Fruit fly (Drosophila melanogaster) whole organism, pupa: Measurements from ENCODE around the gene stas.

Experiments
- CG10348 ChIP-seq: fragments of 200-800 bp; sonication (Bioruptor generic); IDR thresholded peaks from 2 replicates; pipeline ENCODE4 v1.3.6; 2022; ENCODE audit warnings: missing biosample characterization, missing genetic modification characterization
- CG14655 ChIP-seq: fragments of 200-800 bp; sonication (Bioruptor generic); optimal IDR thresholded peaks from 3 replicates; lab custom pipeline; 2017; ENCODE audit warnings: mild to moderate bottlenecking, missing biosample characterization, missing genetic modification reagents, missing genetic modification characterization
- CG15710 ChIP-seq: fragments of 200-800 bp; sonication (Bioruptor generic); optimal IDR thresholded peaks from 2 replicates; lab custom pipeline; 2018; ENCODE audit warnings: missing biosample characterization, mild to moderate bottlenecking, missing genetic modification characterization, moderate library complexity
- CG34367 ChIP-seq: fragments of 200-800 bp; sonication (Bioruptor generic); optimal IDR thresholded peaks from 2 replicates; lab custom pipeline; 2018; ENCODE audit warnings: missing biosample characterization, mild to moderate bottlenecking, missing genetic modification characterization
- CG4496 ChIP-seq: fragments of 200-800 bp; sonication (Bioruptor generic); IDR thresholded peaks from 3 replicates; pipeline ENCODE4 v1.3.6; 2022; ENCODE audit warnings: missing biosample characterization, missing genetic modification characterization
- CG8159 ChIP-seq: fragments of 200-800 bp; sonication (Bioruptor generic); optimal IDR thresholded peaks from 3 replicates; lab custom pipeline; 2018; ENCODE audit warnings: missing biosample characterization, mild to moderate bottlenecking, missing genetic modification characterization, moderate library complexity
- CG8301 ChIP-seq: fragments of 200-800 bp; sonication (Bioruptor generic); optimal IDR thresholded peaks from 2 replicates; lab custom pipeline; 2018; ENCODE audit warnings: missing biosample characterization, mild to moderate bottlenecking, missing genetic modification characterization
- D1 ChIP-seq: fragments of 200-800 bp; sonication (Bioruptor generic); optimal IDR thresholded peaks from 2 replicates; lab custom pipeline; 2018; ENCODE audit warnings: missing biosample characterization, mild to moderate bottlenecking, missing genetic modification characterization, moderate library complexity
- EcR ChIP-seq: fragments of 200-800 bp; sonication (Bioruptor generic); optimal IDR thresholded peaks from 3 replicates; lab custom pipeline; 2019; ENCODE audit warnings: missing biosample characterization, missing genetic modification characterization, mild to moderate bottlenecking, moderate library complexity, missing genetic modification reagents
- Pif1A ChIP-seq: fragments of 200-800 bp; sonication (Bioruptor generic); optimal IDR thresholded peaks from 3 replicates; lab custom pipeline; 2016; ENCODE audit warnings: missing biosample characterization, missing genetic modification characterization
- gl ChIP-seq: fragments of 200-800 bp; sonication (Bioruptor generic); optimal IDR thresholded peaks from 2 replicates; lab custom pipeline; 2018; ENCODE audit warnings: missing biosample characterization, mild to moderate bottlenecking, missing genetic modification characterization
- rn ChIP-seq: fragments of 200-800 bp; sonication (Bioruptor generic); IDR thresholded peaks from 2 replicates; pipeline ENCODE4 v1.3.6; 2022; ENCODE audit warnings: missing biosample characterization, missing genetic modification characterization

DNA sequence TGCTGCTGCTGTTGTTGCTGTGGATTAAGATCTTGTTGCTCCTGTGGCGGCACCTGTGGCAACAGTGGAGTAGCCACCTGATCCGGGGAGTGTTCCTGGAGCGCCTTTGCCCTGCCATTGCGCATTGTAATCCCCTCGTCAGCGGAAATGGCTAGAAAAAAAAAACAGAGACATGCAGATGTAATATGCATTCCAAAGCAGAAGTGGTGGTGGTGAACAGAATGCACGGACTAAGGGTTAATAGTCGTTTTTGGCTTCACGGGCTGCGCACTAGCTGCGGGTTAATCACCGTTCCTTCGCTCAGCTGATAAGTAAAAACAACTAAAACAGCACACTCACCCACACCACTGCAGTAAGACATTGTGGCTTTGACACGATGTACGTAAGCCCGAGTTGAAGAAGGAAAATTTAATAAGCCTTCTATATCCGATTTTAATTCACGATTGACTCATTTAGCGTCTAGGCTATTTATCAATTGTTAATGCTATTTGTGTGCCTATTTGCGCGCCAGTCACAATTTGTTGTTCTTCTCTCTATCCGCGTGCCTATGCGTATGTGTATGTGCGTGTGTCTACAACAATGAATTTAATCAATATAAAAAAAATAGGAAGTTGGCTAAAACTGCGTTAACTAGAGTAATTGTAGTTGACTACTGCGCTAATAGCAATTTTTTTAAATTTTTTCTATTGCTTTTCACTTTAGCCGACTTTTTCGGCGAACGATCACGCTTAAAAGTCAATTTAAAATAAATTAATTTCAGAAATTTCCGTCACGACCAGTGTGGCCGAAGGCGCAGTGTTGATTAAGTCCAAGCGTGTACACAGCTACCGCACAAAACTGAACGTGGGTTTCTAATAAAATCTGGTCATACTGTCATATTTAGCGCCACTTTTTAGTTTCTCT is at the start of gene stas:
- TF ChIP-seq CG10348 (GFP tag; lab: Robert Waterston, UW): no peak
- peak; percentile 18 for TF ChIP-seq D1
- no peak for TF ChIP-seq CG4496 (GFP tag; lab: Robert Waterston, UW)
- TF ChIP-seq rn: no peak
- no peak for TF ChIP-seq gl (tag; lab: Kevin White, UChicago)
- no peak for TF ChIP-seq CG15710
- TF ChIP-seq CG34367 (tag; lab: Kevin White, UChicago): no peak
- TF ChIP-seq Pif1A (GFP tag; lab: Kevin White, UChicago): no peak
- no peak for TF ChIP-seq CG8159 (tag; lab: Kevin White, UChicago)
- TF ChIP-seq CG8301 (tag; lab: Kevin White, UChicago): no peak
- no peak for TF ChIP-seq CG14655 (GFP tag; lab: Kevin White, UChicago)
- TF ChIP-seq EcR (GFP tag; lab: Kevin White, UChicago): peak; percentile 71
